Fruit fly (Drosophila melanogaster) whole organism, embryonic: Measurements from ENCODE around the gene wds.

Experiments
- Aef1 ChIP-seq: fragments of 200-800 bp; sonication (Bioruptor generic); IDR thresholded peaks from 3 replicates; pipeline ENCODE4 v1.3.6; 2022; ENCODE audit warnings: missing biosample characterization, missing genetic modification characterization
- CG11247 ChIP-seq: fragments of 200-800 bp; sonication (Bioruptor generic); IDR thresholded peaks from 2 replicates; pipeline ENCODE4 v1.3.6; 2022; ENCODE audit warnings: missing biosample characterization, missing genetic modification characterization
- CG11456 ChIP-seq: fragments of 200-800 bp; sonication (Bioruptor generic); IDR thresholded peaks from 3 replicates; pipeline ENCODE4 v1.3.6; 2022; ENCODE audit warnings: missing biosample characterization, missing genetic modification characterization
- CG11560 ChIP-seq: fragments of 200-800 bp; sonication (Bioruptor generic); IDR thresholded peaks from 3 replicates; pipeline ENCODE4 v1.3.6; 2022; ENCODE audit warnings: missing biosample characterization, missing genetic modification characterization
- CG11696 ChIP-seq: fragments of 200-800 bp; sonication (Bioruptor generic); IDR thresholded peaks from 2 replicates; pipeline ENCODE4 v1.3.6; 2022; ENCODE audit warnings: missing biosample characterization, missing genetic modification characterization
- CG12236 ChIP-seq: fragments of 200-800 bp; sonication (Bioruptor generic); optimal IDR thresholded peaks from 2 replicates; lab custom pipeline; 2016; ENCODE audit warnings: missing biosample characterization, missing genetic modification characterization
- CG13775 ChIP-seq: fragments of 200-800 bp; sonication (Bioruptor generic); optimal IDR thresholded peaks from 3 replicates; lab custom pipeline; 2017; ENCODE audit warnings: missing biosample characterization, mild to moderate bottlenecking, missing genetic modification characterization
- CG15601 ChIP-seq: fragments of 200-800 bp; sonication (Bioruptor generic); optimal IDR thresholded peaks from 3 replicates; lab custom pipeline; 2019; ENCODE audit warnings: missing biosample characterization, mild to moderate bottlenecking, missing genetic modification characterization, moderate library complexity
- CG16815 ChIP-seq: fragments of 200-800 bp; sonication (Bioruptor generic); optimal IDR thresholded peaks from 3 replicates; lab custom pipeline; 2017; ENCODE audit warnings: missing biosample characterization, mild to moderate bottlenecking, missing genetic modification characterization
- CG17328 ChIP-seq: fragments of 200-800 bp; sonication (Bioruptor generic); IDR thresholded peaks from 2 replicates; pipeline ENCODE4 v1.3.6; 2022; ENCODE audit warnings: missing biosample characterization, missing genetic modification characterization
- CG17568 ChIP-seq: fragments of 200-800 bp; sonication (Bioruptor generic); optimal IDR thresholded peaks from 2 replicates; lab custom pipeline; 2018; ENCODE audit warnings: missing biosample characterization, mild to moderate bottlenecking, missing genetic modification characterization, moderate library complexity
- CG18011 ChIP-seq: fragments of 200-800 bp; sonication (Bioruptor generic); optimal IDR thresholded peaks from 2 replicates; lab custom pipeline; 2017; ENCODE audit warnings: missing biosample characterization, missing genetic modification characterization, mild to moderate bottlenecking, moderate library complexity, missing genotype
- CG30431 ChIP-seq: fragments of 200-800 bp; sonication (Bioruptor generic); optimal IDR thresholded peaks from 2 replicates; lab custom pipeline; 2017; ENCODE audit warnings: missing biosample characterization, missing genetic modification characterization
- CG31224 ChIP-seq: fragments of 200-800 bp; sonication (Bioruptor generic); IDR thresholded peaks from 2 replicates; pipeline ENCODE4 v1.3.6; 2022; ENCODE audit warnings: missing biosample characterization, missing genetic modification characterization
- CG32767 ChIP-seq: fragments of 200-800 bp; sonication (Bioruptor generic); IDR thresholded peaks from 2 replicates; pipeline ENCODE4 v1.3.6; 2022; ENCODE audit warnings: missing biosample characterization, missing genetic modification characterization
- CG33557 ChIP-seq: fragments of 200-800 bp; sonication (Bioruptor generic); optimal IDR thresholded peaks from 2 replicates; lab custom pipeline; 2019; ENCODE audit warnings: missing biosample characterization, mild to moderate bottlenecking, missing genetic modification characterization, moderate library complexity
- CG4360 ChIP-seq: fragments of 200-800 bp; sonication (Bioruptor generic); IDR thresholded peaks from 2 replicates; pipeline ENCODE4 v1.3.6; 2022; ENCODE audit warnings: missing biosample characterization, missing genetic modification characterization
- CG6254 ChIP-seq: fragments of 200-800 bp; sonication (Bioruptor generic); optimal IDR thresholded peaks from 3 replicates; lab custom pipeline; 2017; ENCODE audit warnings: mild to moderate bottlenecking, missing biosample characterization, missing genetic modification reagents, missing genetic modification characterization
- CG7987 ChIP-seq: fragments of 200-800 bp; sonication (Bioruptor generic); optimal IDR thresholded peaks from 2 replicates; lab custom pipeline; 2018; ENCODE audit warnings: missing biosample characterization, mild to moderate bottlenecking, missing genetic modification characterization, moderate library complexity
- CG8281 ChIP-seq: fragments of 200-800 bp; sonication (Bioruptor generic); optimal IDR thresholded peaks from 2 replicates; lab custom pipeline; 2018; ENCODE audit warnings: missing biosample characterization, mild to moderate bottlenecking, missing genetic modification characterization, moderate library complexity
- CG9215 ChIP-seq: fragments of 200-800 bp; sonication (Bioruptor generic); IDR thresholded peaks from 2 replicates; pipeline ENCODE4 v1.3.6; 2022; ENCODE audit warnings: missing biosample characterization, missing genetic modification characterization
- Fer3 ChIP-seq: fragments of 200-800 bp; sonication (Bioruptor generic); optimal IDR thresholded peaks from 2 replicates; lab custom pipeline; 2018; ENCODE audit warnings: missing biosample characterization, mild to moderate bottlenecking, missing genetic modification characterization, moderate library complexity
- HLHmδ ChIP-seq: fragments of 200-800 bp; sonication (Bioruptor generic); optimal IDR thresholded peaks from 2 replicates; lab custom pipeline; 2018; ENCODE audit warnings: missing biosample characterization, mild to moderate bottlenecking, missing genetic modification characterization, moderate library complexity
- Hr51 ChIP-seq, 2 experiments: fragments of 200-800 bp; sonication (Bioruptor generic); optimal IDR thresholded peaks; 2 replicates in 1 of 2; 3 replicates in 1 of 2; lab custom pipeline; 2016 to 2018; ENCODE audit warnings: missing biosample characterization in 2 of 2, missing genetic modification characterization in 2 of 2, mild to moderate bottlenecking in 1 of 2, moderate library complexity in 1 of 2
- Lim3 ChIP-seq: fragments of 200-800 bp; sonication (Bioruptor generic); IDR thresholded peaks from 2 replicates; pipeline ENCODE4 v1.3.6; 2022; ENCODE audit warnings: missing biosample characterization, missing genetic modification characterization
- Optix ChIP-seq: fragments of 200-800 bp; sonication (Bioruptor generic); IDR thresholded peaks from 3 replicates; pipeline ENCODE4 v1.3.6; 2022; ENCODE audit warnings: missing biosample characterization, missing genetic modification characterization
- Pdp1 ChIP-seq, 2 experiments: fragments of 200-800 bp; sonication (Bioruptor generic); optimal IDR thresholded peaks; 3 replicates each; lab custom pipeline; 2016; ENCODE audit warnings: missing biosample characterization in 2 of 2, missing genetic modification characterization in 2 of 2, mild to moderate bottlenecking in 1 of 2, moderate library complexity in 1 of 2
- Side ChIP-seq: fragments of 200-800 bp; sonication (Bioruptor generic); optimal IDR thresholded peaks from 2 replicates; lab custom pipeline; 2016; ENCODE audit warnings: missing biosample characterization, missing genetic modification characterization
- Xrp1 ChIP-seq: fragments of 200-800 bp; sonication (Bioruptor generic); IDR thresholded peaks from 2 replicates; pipeline ENCODE4 v1.3.6; 2022; ENCODE audit warnings: missing biosample characterization, missing genetic modification characterization
- ato ChIP-seq: fragments of 200-800 bp; sonication (Bioruptor generic); IDR thresholded peaks from 2 replicates; pipeline ENCODE4 v1.3.6; 2022; ENCODE audit warnings: missing biosample characterization, missing genetic modification characterization; ENCODE audit not compliant: partially characterized antibody
- bcd ChIP-seq: fragments of 200-800 bp; sonication (Bioruptor generic); optimal IDR thresholded peaks from 2 replicates; lab custom pipeline; 2017; ENCODE audit warnings: missing biosample characterization, mild to moderate bottlenecking, missing genetic modification characterization
- bowl ChIP-seq: fragments of 200-800 bp; sonication (Bioruptor generic); IDR thresholded peaks from 2 replicates; pipeline ENCODE4 v1.3.6; 2022; ENCODE audit warnings: missing biosample characterization, missing genetic modification characterization
- caup ChIP-seq: fragments of 200-800 bp; sonication (Bioruptor generic); optimal IDR thresholded peaks from 3 replicates; lab custom pipeline; 2017; ENCODE audit warnings: missing biosample characterization, mild to moderate bottlenecking, missing genetic modification characterization, moderate library complexity; ENCODE audit not compliant: severe bottlenecking
- chinmo ChIP-seq: fragments of 200-800 bp; sonication (Bioruptor generic); IDR thresholded peaks from 4 replicates; pipeline ENCODE4 v1.3.6; 2022; ENCODE audit warnings: missing biosample characterization, missing genetic modification characterization; ENCODE audit not compliant: partially characterized antibody
- dmrt11E ChIP-seq: fragments of 200-800 bp; sonication (Bioruptor generic); optimal IDR thresholded peaks from 3 replicates; lab custom pipeline; 2018; ENCODE audit warnings: missing biosample characterization, mild to moderate bottlenecking, missing genetic modification characterization, moderate library complexity
- dysf ChIP-seq: fragments of 200-800 bp; sonication (Bioruptor generic); IDR thresholded peaks from 3 replicates; pipeline ENCODE4 v1.3.6; 2022; ENCODE audit warnings: missing biosample characterization, missing genetic modification characterization
- eyg ChIP-seq: fragments of 200-800 bp; sonication (Bioruptor generic); optimal IDR thresholded peaks from 3 replicates; lab custom pipeline; 2016; ENCODE audit warnings: missing biosample characterization, missing genetic modification characterization
- gem ChIP-seq: fragments of 200-800 bp; sonication (Bioruptor generic); optimal IDR thresholded peaks from 2 replicates; lab custom pipeline; 2019; ENCODE audit warnings: missing biosample characterization, mild to moderate bottlenecking, missing genetic modification characterization, moderate library complexity
- gsb-n ChIP-seq: fragments of 200-800 bp; sonication (Bioruptor generic); optimal IDR thresholded peaks from 3 replicates; lab custom pipeline; 2018; ENCODE audit warnings: missing biosample characterization, mild to moderate bottlenecking, missing genetic modification characterization
- gt ChIP-seq: fragments of 200-800 bp; sonication (Bioruptor generic); IDR thresholded peaks from 2 replicates; pipeline ENCODE4 v1.3.6; 2022; ENCODE audit warnings: missing biosample characterization, missing genetic modification characterization
- ken ChIP-seq: fragments of 200-800 bp; sonication (Bioruptor generic); IDR thresholded peaks from 3 replicates; pipeline ENCODE4 v1.3.6; 2022; ENCODE audit warnings: missing biosample characterization, missing genetic modification characterization
- knrl ChIP-seq: fragments of 200-800 bp; sonication (Bioruptor generic); IDR thresholded peaks from 3 replicates; pipeline ENCODE4 v1.3.6; 2022; ENCODE audit warnings: missing biosample characterization, missing genetic modification characterization; ENCODE audit not compliant: partially characterized antibody
- nmo ChIP-seq: fragments of 200-800 bp; sonication (Bioruptor generic); optimal IDR thresholded peaks from 2 replicates; lab custom pipeline; 2018; ENCODE audit warnings: missing biosample characterization, mild to moderate bottlenecking, missing genetic modification characterization, moderate library complexity
- peb ChIP-seq: fragments of 200-800 bp; sonication (Bioruptor generic); IDR thresholded peaks from 2 replicates; pipeline ENCODE4 v1.3.6; 2022; ENCODE audit warnings: missing biosample characterization, missing genetic modification characterization
- phol ChIP-seq: fragments of 200-800 bp; sonication (Bioruptor generic); optimal IDR thresholded peaks from 3 replicates; lab custom pipeline; 2018; ENCODE audit warnings: missing biosample characterization, mild to moderate bottlenecking, missing genetic modification characterization, moderate library complexity
- stwl ChIP-seq: fragments of 200-800 bp; sonication (Bioruptor generic); optimal IDR thresholded peaks from 3 replicates; lab custom pipeline; 2018; ENCODE audit warnings: missing biosample characterization, mild to moderate bottlenecking, missing genetic modification characterization, moderate library complexity
- toy ChIP-seq: fragments of 200-800 bp; sonication (Bioruptor generic); IDR thresholded peaks from 2 replicates; pipeline ENCODE4 v1.3.6; 2022; ENCODE audit warnings: missing biosample characterization, missing genetic modification characterization
- usp ChIP-seq: fragments of >200 bp; optimal IDR thresholded peaks from 2 replicates; lab custom pipeline; 2017; ENCODE audit warnings: missing biosample characterization, missing genetic modification characterization
- wor ChIP-seq: fragments of 200-800 bp; sonication (Bioruptor generic); IDR thresholded peaks from 2 replicates; pipeline ENCODE4 v1.3.6; 2022; ENCODE audit warnings: missing biosample characterization, missing genetic modification characterization
- yki ChIP-seq: fragments of >200 bp; optimal IDR thresholded peaks from 3 replicates; lab custom pipeline; 2018
- zen2 ChIP-seq: fragments of 200-800 bp; sonication (Bioruptor generic); IDR thresholded peaks from 3 replicates; pipeline ENCODE4 v1.3.6; 2022; ENCODE audit warnings: missing biosample characterization, missing genetic modification characterization; ENCODE audit not compliant: partially characterized antibody

Gene wds

dm6 chrX:2593753-2594096, 7.9 kb downstream of the wds start (continued):
- TF ChIP-seq CG32767 (GFP tag; lab: Robert Waterston, UW) = peak; percentile 89
- peak; percentile 25 for TF ChIP-seq CG15601 (tag; lab: Kevin White, UChicago)
- peak; percentile 92 for TF ChIP-seq CG9215 (GFP tag; lab: Robert Waterston, UW)
- peak; percentile 79 for TF ChIP-seq CG16815 (GFP tag; lab: Kevin White, UChicago)
- peak; percentile 80 for TF ChIP-seq wor (GFP tag; lab: Robert Waterston, UW)
- TF ChIP-seq CG11560 (tag; lab: Robert Waterston, UW) = peak; percentile 88
- TF ChIP-seq gsb-n (tag; lab: Kevin White, UChicago) = peak; percentile 29
- no peak for TF ChIP-seq CG33557 (GFP tag; lab: Kevin White, UChicago)
- peak; percentile 79 for TF ChIP-seq CG12236 (GFP tag; lab: Kevin White, UChicago)
- TF ChIP-seq CG30431 (GFP tag; lab: Kevin White, UChicago) = peak; percentile 85
- TF ChIP-seq phol = peak; percentile 80
- TF ChIP-seq CG13775 (GFP tag; lab: Kevin White, UChicago) = peak; percentile 81
- TF ChIP-seq CG11696 (GFP tag; lab: Robert Waterston, UW) = peak; percentile 83
- TF ChIP-seq caup (GFP tag; lab: Kevin White, UChicago) = peak; percentile 93
- TF ChIP-seq CG18011 = peak; percentile 71
- peak; percentile 88 to 95 for TF ChIP-seq Pdp1 (GFP tag; optimal IDR thresholded peaks at IDR 0.05; lab: Kevin White, UChicago)
- TF ChIP-seq knrl (GFP tag; lab: Robert Waterston, UW) = no peak
- TF ChIP-seq usp = no peak
- no peak for TF ChIP-seq chinmo (GFP tag; lab: Robert Waterston, UW)
- TF ChIP-seq Xrp1 = peak; percentile 93
- TF ChIP-seq bowl (GFP tag; lab: Robert Waterston, UW) = peak; percentile 85
- TF ChIP-seq ato (GFP tag; lab: Robert Waterston, UW) = no peak
- TF ChIP-seq gt = peak; percentile 66
- TF ChIP-seq CG31224 = peak; percentile 91
- peak; percentile 91 for TF ChIP-seq ken (GFP tag; lab: Robert Waterston, UW)
- TF ChIP-seq HLHmδ (GFP tag; lab: Kevin White, UChicago) = no peak
- peak; percentile 95 for TF ChIP-seq CG11247
- TF ChIP-seq Optix = peak; percentile 93
- TF ChIP-seq Lim3 (GFP tag; lab: Robert Waterston, UW) = peak; percentile 75
- TF ChIP-seq yki (lab: Kevin White, UChicago) = no peak
- peak; percentile 79 for TF ChIP-seq eyg
- peak; percentile 93 for TF ChIP-seq Fer3
- TF ChIP-seq gem (tag; lab: Kevin White, UChicago) = peak; percentile 87
- peak; percentile 89 for TF ChIP-seq nmo (GFP tag; lab: Kevin White, UChicago)
- peak; percentile 92 for TF ChIP-seq bcd (GFP tag; lab: Kevin White, UChicago)
- TF ChIP-seq CG17328 (GFP tag; lab: Robert Waterston, UW) = peak; percentile 90
- TF ChIP-seq toy (GFP tag; lab: Robert Waterston, UW) = peak; percentile 88
- TF ChIP-seq dmrt11E = peak; percentile 51
- no peak for TF ChIP-seq zen2 (GFP tag; lab: Robert Waterston, UW)
- no peak for TF ChIP-seq stwl (tag; lab: Kevin White, UChicago)
- TF ChIP-seq CG7987 (GFP tag; lab: Kevin White, UChicago) = peak; percentile 55
- peak; percentile 97 for TF ChIP-seq dysf
- TF ChIP-seq CG11456 (GFP tag; lab: Robert Waterston, UW) = peak; percentile 98
- peak; percentile 81 to 88 for TF ChIP-seq Hr51 (GFP tag; optimal IDR thresholded peaks at IDR 0.05; lab: Kevin White, UChicago)
- peak; percentile 51 for TF ChIP-seq CG6254 (GFP tag; lab: Kevin White, UChicago)
- TF ChIP-seq peb = peak; percentile 84
- TF ChIP-seq CG8281 (tag; lab: Kevin White, UChicago) = peak; percentile 62
- peak; percentile 95 for TF ChIP-seq Aef1 (GFP tag; lab: Robert Waterston, UW)
- no peak for TF ChIP-seq CG17568 (GFP tag; lab: Kevin White, UChicago)
- peak; percentile 67 for TF ChIP-seq CG4360 (GFP tag; lab: Robert Waterston, UW)
- TF ChIP-seq Side (GFP tag; lab: Kevin White, UChicago) = peak; percentile 93
